Worm (Caenorhabditis elegans): ENCODE data around the gene Y37H2C.4.
"Not testable (repeated sequence)": the region's sequence is repeated elsewhere in the genome, so short reads cannot be mapped to it uniquely, and the experiment has no call there.

DNA sequence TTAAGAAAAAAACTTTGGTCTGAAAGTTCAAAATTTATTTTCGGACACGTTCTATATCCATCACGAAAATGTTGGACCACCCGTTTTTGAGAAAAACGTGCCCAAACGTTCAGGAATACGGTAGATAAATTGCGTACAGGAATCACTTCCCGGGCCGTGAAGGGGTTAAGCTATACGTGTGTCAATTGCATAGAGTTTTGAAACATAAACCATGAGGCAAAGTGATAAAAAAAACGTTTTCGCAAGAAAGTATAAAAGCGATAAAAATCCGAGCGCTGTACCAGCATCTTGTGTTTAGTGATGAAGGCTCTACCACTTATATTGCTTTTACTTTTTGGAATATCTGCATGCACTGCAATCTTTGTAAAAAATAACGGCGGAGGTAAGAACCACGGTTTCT lies 31.9 kb downstream of the Y37H2C.4 start, which contains the start of gene Y51A2A.6:
- not testable (repeated sequence) for TF ChIP-seq sma-3 (GFP tag; optimal IDR thresholded peaks at IDR 0.05); ama-1 (optimal IDR thresholded peaks at IDR 0.05)
